Fruit fly (Drosophila melanogaster) S2 (cell line): ENCODE results near the gene Npc2e.

ENCODE experiments used
- CG8478 ChIP-seq: fragments of >200 bp; optimal IDR thresholded peaks from 2 replicates; lab custom pipeline; 2018
- CTCF ChIP-seq, 2 experiments: fragments of >200 bp; optimal IDR thresholded peaks; 2 replicates each; lab custom pipeline; 2018

dm6 chr3R:10032951-10033720 lies 20.0 kb upstream of the Npc2e start:
- TF ChIP-seq CG8478 (no peak), CTCF (optimal IDR thresholded peaks at IDR 0.05; lab: Kevin White, UChicago) (no peak)
